Fruit fly (Drosophila melanogaster) whole organism, embryonic: Measurements from ENCODE around the gene CG6005.

Experiments
- Atf6 ChIP-seq: fragments of 200-800 bp; sonication (Bioruptor generic); IDR thresholded peaks from 2 replicates; pipeline ENCODE4 v1.3.6; 2022; ENCODE audit warnings: missing biosample characterization, missing genetic modification characterization
- Bdp1 ChIP-seq: fragments of 200-800 bp; sonication (Bioruptor generic); optimal IDR thresholded peaks from 3 replicates; lab custom pipeline; 2016; ENCODE audit warnings: missing biosample characterization, missing genetic modification characterization
- CG10366 ChIP-seq: fragments of 200-800 bp; sonication (Bioruptor generic); IDR thresholded peaks from 2 replicates; pipeline ENCODE4 v1.3.6; 2022; ENCODE audit warnings: missing biosample characterization, missing genetic modification characterization
- CG10543 ChIP-seq: fragments of 200-800 bp; sonication (Bioruptor generic); optimal IDR thresholded peaks from 3 replicates; lab custom pipeline; 2017; ENCODE audit warnings: missing biosample characterization, mild to moderate bottlenecking, missing genetic modification characterization, moderate library complexity
- CG10654 ChIP-seq: fragments of 200-800 bp; sonication (Bioruptor generic); optimal IDR thresholded peaks from 2 replicates; lab custom pipeline; 2016; ENCODE audit warnings: missing biosample characterization, missing genetic modification characterization
- CG10979 ChIP-seq: fragments of 200-800 bp; sonication (Bioruptor generic); optimal IDR thresholded peaks from 2 replicates; lab custom pipeline; 2018; ENCODE audit warnings: missing biosample characterization, mild to moderate bottlenecking, missing genetic modification characterization, moderate library complexity
- CG11085 ChIP-seq: fragments of 200-800 bp; sonication (Bioruptor generic); IDR thresholded peaks from 2 replicates; pipeline ENCODE4 v1.3.6; 2022; ENCODE audit warnings: missing biosample characterization, missing genetic modification characterization
- CG11695 ChIP-seq: fragments of 200-800 bp; sonication (Bioruptor generic); IDR thresholded peaks from 3 replicates; pipeline ENCODE4 v1.3.6; 2022; ENCODE audit warnings: missing biosample characterization, missing genetic modification characterization
- CG13894 ChIP-seq: fragments of 200-800 bp; sonication (Bioruptor generic); optimal IDR thresholded peaks from 3 replicates; lab custom pipeline; 2018; ENCODE audit warnings: missing biosample characterization, mild to moderate bottlenecking, missing genetic modification characterization, moderate library complexity
- CG14050 ChIP-seq: fragments of 200-800 bp; sonication (Bioruptor generic); IDR thresholded peaks from 3 replicates; pipeline ENCODE4 v1.3.6; 2022; ENCODE audit warnings: missing biosample characterization, missing genetic modification characterization
- CG14860 ChIP-seq: fragments of 200-800 bp; sonication (Bioruptor generic); IDR thresholded peaks from 3 replicates; pipeline ENCODE4 v1.3.6; 2022; ENCODE audit warnings: missing biosample characterization, missing genetic modification characterization; ENCODE audit not compliant: partially characterized antibody
- CG16815 ChIP-seq: fragments of 200-800 bp; sonication (Bioruptor generic); optimal IDR thresholded peaks from 3 replicates; lab custom pipeline; 2017; ENCODE audit warnings: missing biosample characterization, mild to moderate bottlenecking, missing genetic modification characterization
- CG17361 ChIP-seq: fragments of 200-800 bp; sonication (Bioruptor generic); IDR thresholded peaks from 3 replicates; pipeline ENCODE4 v1.3.6; 2022; ENCODE audit warnings: missing biosample characterization, missing genetic modification characterization
- CG18599 ChIP-seq: fragments of 200-800 bp; sonication (Bioruptor generic); optimal IDR thresholded peaks from 3 replicates; lab custom pipeline; 2017; ENCODE audit warnings: missing biosample characterization, missing genetic modification characterization, mild to moderate bottlenecking, moderate library complexity, missing genetic modification reagents
- CG18764 ChIP-seq: fragments of 200-800 bp; sonication (Bioruptor generic); optimal IDR thresholded peaks from 3 replicates; lab custom pipeline; 2016; ENCODE audit warnings: missing biosample characterization, missing genetic modification characterization
- CG2129 ChIP-seq: fragments of 200-800 bp; sonication (Bioruptor generic); IDR thresholded peaks from 2 replicates; pipeline ENCODE4 v1.3.6; 2022; ENCODE audit warnings: missing biosample characterization, missing genetic modification characterization; ENCODE audit not compliant: partially characterized antibody
- CG34422 ChIP-seq: fragments of 200-800 bp; sonication (Bioruptor generic); IDR thresholded peaks from 3 replicates; pipeline ENCODE4 v1.3.6; 2022; ENCODE audit warnings: missing biosample characterization, missing genetic modification characterization
- CG43689 ChIP-seq: fragments of 200-800 bp; sonication (Bioruptor generic); IDR thresholded peaks from 2 replicates; pipeline ENCODE4 v1.3.6; 2022; ENCODE audit warnings: missing biosample characterization, missing genetic modification characterization
- CG5245 ChIP-seq: fragments of 200-800 bp; sonication (Bioruptor generic); optimal IDR thresholded peaks from 3 replicates; lab custom pipeline; 2016; ENCODE audit warnings: missing biosample characterization, missing genetic modification characterization
- CG6813 ChIP-seq: fragments of 200-800 bp; sonication (Bioruptor generic); optimal IDR thresholded peaks from 2 replicates; lab custom pipeline; 2017; ENCODE audit warnings: missing biosample characterization, missing genetic modification characterization, mild to moderate bottlenecking, moderate library complexity, missing genetic modification reagents
- CG7372 ChIP-seq: fragments of 200-800 bp; sonication (Bioruptor generic); IDR thresholded peaks from 2 replicates; pipeline ENCODE4 v1.3.6; 2022; ENCODE audit warnings: missing biosample characterization, missing genetic modification characterization
- CG7928 ChIP-seq: fragments of 200-800 bp; sonication (Bioruptor generic); optimal IDR thresholded peaks from 2 replicates; lab custom pipeline; 2017; ENCODE audit warnings: missing biosample characterization, mild to moderate bottlenecking, missing genetic modification characterization
- CG7963 ChIP-seq: fragments of 200-800 bp; sonication (Bioruptor generic); IDR thresholded peaks from 3 replicates; pipeline ENCODE4 v1.3.6; 2022; ENCODE audit warnings: missing biosample characterization, missing genetic modification characterization; ENCODE audit not compliant: partially characterized antibody
- CG8388 ChIP-seq: fragments of 200-800 bp; sonication (Bioruptor generic); optimal IDR thresholded peaks from 2 replicates; lab custom pipeline; 2019; ENCODE audit warnings: missing biosample characterization, mild to moderate bottlenecking, missing genetic modification characterization, moderate library complexity
- CG8765 ChIP-seq: fragments of 200-800 bp; sonication (Bioruptor generic); IDR thresholded peaks from 2 replicates; pipeline ENCODE4 v1.3.6; 2022; ENCODE audit warnings: missing biosample characterization, missing genetic modification characterization
- CkIIα-i1 ChIP-seq: fragments of 200-800 bp; sonication (Bioruptor generic); IDR thresholded peaks from 2 replicates; pipeline ENCODE4 v1.3.6; 2022; ENCODE audit warnings: missing biosample characterization, missing genetic modification characterization
- D19B ChIP-seq: fragments of 200-800 bp; sonication (Bioruptor generic); optimal IDR thresholded peaks from 2 replicates; lab custom pipeline; 2017; ENCODE audit warnings: missing biosample characterization, mild to moderate bottlenecking, missing genetic modification characterization
- Dp ChIP-seq: fragments of 200-800 bp; sonication (Bioruptor generic); optimal IDR thresholded peaks from 2 replicates; lab custom pipeline; 2018; ENCODE audit warnings: missing biosample characterization, mild to moderate bottlenecking, missing genetic modification characterization, moderate library complexity
- Hr78 ChIP-seq, 2 experiments: fragments of 200-800 bp in 1 of 2; fragments of >200 bp in 1 of 2; sonication (Bioruptor generic) in 1 of 2; optimal IDR thresholded peaks; 2 replicates each; lab custom pipeline; 2017 to 2019; ENCODE audit warnings: missing biosample characterization in 2 of 2, missing genetic modification characterization in 2 of 2, mild to moderate bottlenecking in 1 of 2, moderate library complexity in 1 of 2
- Nf-YA ChIP-seq: fragments of 200-800 bp; sonication (Bioruptor generic); IDR thresholded peaks from 2 replicates; pipeline ENCODE4 v1.3.6; 2022; ENCODE audit warnings: missing biosample characterization, missing genetic modification characterization
- NfI ChIP-seq: fragments of 200-800 bp; sonication (Bioruptor generic); optimal IDR thresholded peaks from 3 replicates; lab custom pipeline; 2018; ENCODE audit warnings: missing biosample characterization, mild to moderate bottlenecking, missing genetic modification characterization, moderate library complexity
- Optix ChIP-seq: fragments of 200-800 bp; sonication (Bioruptor generic); IDR thresholded peaks from 3 replicates; pipeline ENCODE4 v1.3.6; 2022; ENCODE audit warnings: missing biosample characterization, missing genetic modification characterization
- Poxn ChIP-seq: fragments of 200-800 bp; sonication (Bioruptor generic); IDR thresholded peaks from 2 replicates; pipeline ENCODE4 v1.3.6; 2022; ENCODE audit warnings: missing biosample characterization, missing genetic modification characterization
- Scr ChIP-seq: fragments of 200-800 bp; sonication (Bioruptor generic); IDR thresholded peaks from 2 replicates; pipeline ENCODE4 v1.3.6; 2022; ENCODE audit warnings: missing biosample characterization, missing genetic modification characterization; ENCODE audit not compliant: partially characterized antibody
- Vsx1 ChIP-seq: fragments of 200-800 bp; sonication (Bioruptor generic); optimal IDR thresholded peaks from 2 replicates; lab custom pipeline; 2017; ENCODE audit warnings: missing biosample characterization, mild to moderate bottlenecking, missing genetic modification characterization, missing genetic modification reagents
- bbx ChIP-seq: fragments of 200-800 bp; sonication (Bioruptor generic); IDR thresholded peaks from 2 replicates; pipeline ENCODE4 v1.3.6; 2022; ENCODE audit warnings: missing biosample characterization, missing genetic modification characterization; ENCODE audit not compliant: partially characterized antibody
- caup ChIP-seq: fragments of 200-800 bp; sonication (Bioruptor generic); optimal IDR thresholded peaks from 3 replicates; lab custom pipeline; 2017; ENCODE audit warnings: missing biosample characterization, mild to moderate bottlenecking, missing genetic modification characterization, moderate library complexity; ENCODE audit not compliant: severe bottlenecking
- disco-r ChIP-seq: fragments of 200-800 bp; sonication (Bioruptor generic); optimal IDR thresholded peaks from 2 replicates; lab custom pipeline; 2016; ENCODE audit warnings: missing biosample characterization, missing genetic modification characterization
- dmrt11E ChIP-seq: fragments of 200-800 bp; sonication (Bioruptor generic); optimal IDR thresholded peaks from 3 replicates; lab custom pipeline; 2018; ENCODE audit warnings: missing biosample characterization, mild to moderate bottlenecking, missing genetic modification characterization, moderate library complexity
- eve ChIP-seq, 2 experiments: fragments of >200 bp; optimal IDR thresholded peaks; 2 replicates each; lab custom pipeline; 2017; ENCODE audit warnings: missing biosample characterization in 2 of 2, missing genetic modification characterization in 2 of 2
- fd102C ChIP-seq: fragments of 200-800 bp; sonication (Bioruptor generic); optimal IDR thresholded peaks from 2 replicates; lab custom pipeline; 2018; ENCODE audit warnings: missing biosample characterization, mild to moderate bottlenecking, missing genetic modification characterization, moderate library complexity
- fd96Cb ChIP-seq: fragments of 200-800 bp; sonication (Bioruptor generic); optimal IDR thresholded peaks from 2 replicates; lab custom pipeline; 2018; ENCODE audit warnings: missing biosample characterization, mild to moderate bottlenecking, missing genetic modification characterization, moderate library complexity
- ftz-f1 ChIP-seq: fragments of 200-800 bp; sonication (Bioruptor generic); optimal IDR thresholded peaks from 2 replicates; lab custom pipeline; 2016; ENCODE audit warnings: missing biosample characterization, missing genetic modification characterization
- nau ChIP-seq: fragments of 200-800 bp; sonication (Bioruptor generic); optimal IDR thresholded peaks from 3 replicates; lab custom pipeline; 2017; ENCODE audit warnings: missing biosample characterization, mild to moderate bottlenecking, missing genetic modification characterization, missing genetic modification reagents
- peb ChIP-seq: fragments of 200-800 bp; sonication (Bioruptor generic); IDR thresholded peaks from 2 replicates; pipeline ENCODE4 v1.3.6; 2022; ENCODE audit warnings: missing biosample characterization, missing genetic modification characterization
- pho ChIP-seq: fragments of 200-800 bp; sonication (Bioruptor generic); optimal IDR thresholded peaks from 2 replicates; lab custom pipeline; 2016; ENCODE audit warnings: missing biosample characterization, missing genetic modification characterization
- row ChIP-seq: fragments of 200-800 bp; sonication (Bioruptor generic); IDR thresholded peaks from 3 replicates; pipeline ENCODE4 v1.3.6; 2022; ENCODE audit warnings: missing biosample characterization, missing genetic modification characterization
- sr ChIP-seq: fragments of 200-800 bp; sonication (Bioruptor generic); IDR thresholded peaks from 3 replicates; pipeline ENCODE4 v1.3.6; 2022; ENCODE audit warnings: missing biosample characterization, missing genetic modification characterization
- zen ChIP-seq: fragments of 200-800 bp; sonication (Bioruptor generic); optimal IDR thresholded peaks from 3 replicates; lab custom pipeline; 2018; ENCODE audit warnings: missing biosample characterization, mild to moderate bottlenecking, missing genetic modification characterization, moderate library complexity

The CG6005 gene

DNA sequence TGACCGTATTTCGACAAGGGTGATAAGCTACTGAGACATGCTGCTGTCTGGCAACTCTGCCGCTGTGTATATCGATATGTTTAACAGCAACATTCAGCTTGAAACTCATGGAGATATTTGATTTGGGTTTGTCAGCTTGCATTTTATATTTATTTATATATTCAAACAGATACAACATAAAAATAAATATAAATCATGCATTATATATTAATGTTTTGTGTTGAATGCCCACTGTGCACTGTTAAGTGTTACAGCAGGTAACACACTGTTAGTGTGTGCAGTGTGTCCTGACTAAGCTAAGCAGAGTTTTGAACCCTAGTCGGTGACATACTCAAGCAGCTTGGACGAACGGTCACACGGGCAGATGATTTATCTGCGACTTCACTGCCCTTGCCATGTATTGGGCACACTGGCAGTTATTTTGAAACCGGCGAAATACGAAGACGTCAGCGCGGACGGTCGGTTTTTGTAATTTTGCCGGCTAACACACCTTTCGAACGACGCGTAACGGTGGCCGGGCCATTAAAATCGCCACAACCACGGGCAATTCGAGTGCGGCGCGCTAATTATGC is 40.1 kb downstream of the CG6005 start, which contains the start of the genes snRNP-U1-C and gukh (continued):
- peak; percentile 66 for TF ChIP-seq CG16815 (GFP tag; lab: Kevin White, UChicago)
- TF ChIP-seq eve (GFP tag; optimal IDR thresholded peaks at IDR 0.05; lab: Kevin White, UChicago) = no peak
- TF ChIP-seq ftz-f1 = no peak
- peak; percentile 40 for TF ChIP-seq CG8765 (GFP tag; lab: Robert Waterston, UW)
- TF ChIP-seq D19B (GFP tag; lab: Kevin White, UChicago) = peak; percentile 41
- TF ChIP-seq CG8388 (GFP tag; lab: Kevin White, UChicago) = peak; percentile 76
- peak; percentile 95 for TF ChIP-seq row (GFP tag; lab: Robert Waterston, UW)
- TF ChIP-seq CG7928 (GFP tag; lab: Kevin White, UChicago) = peak; percentile 29
- peak; percentile 21; the same call in 1 of the 2 replicates for TF ChIP-seq Nf-YA (GFP tag; lab: Robert Waterston, UW)
- no peak for TF ChIP-seq fd102C
- TF ChIP-seq dmrt11E = peak; percentile 72
- TF ChIP-seq CG11695 (GFP tag; lab: Robert Waterston, UW) = peak; percentile 85
- TF ChIP-seq disco-r (GFP tag; lab: Kevin White, UChicago) = peak; percentile 53
- TF ChIP-seq CG17361 (GFP tag; lab: Robert Waterston, UW) = peak; percentile 76
- TF ChIP-seq nau = peak; percentile 35
- peak; percentile 53; the same call in 1 of the 2 replicates for TF ChIP-seq bbx (GFP tag; lab: Robert Waterston, UW)
- peak; percentile 69 for TF ChIP-seq CG10654 (GFP tag; lab: Kevin White, UChicago)
- peak; percentile 32 for TF ChIP-seq pho (GFP tag; lab: Kevin White, UChicago)
- TF ChIP-seq Atf6 (GFP tag; lab: Robert Waterston, UW) = peak; percentile 88
- peak; percentile 89 for TF ChIP-seq CG10366
- TF ChIP-seq Vsx1 (GFP tag; lab: Kevin White, UChicago) = peak; percentile 31
- peak; percentile 70 for TF ChIP-seq CG14050 (GFP tag; lab: Robert Waterston, UW)
- TF ChIP-seq NfI (GFP tag; lab: Kevin White, UChicago) = peak; percentile 89
- TF ChIP-seq CG6813 (GFP tag; lab: Kevin White, UChicago) = peak; percentile 8
- TF ChIP-seq CG2129 (GFP tag; lab: Robert Waterston, UW) = peak; percentile 70; the same call in 1 of the 2 replicates
- TF ChIP-seq CG10543 = peak; percentile 71
- TF ChIP-seq sr = no peak; the same call in 1 of the 3 replicates
- peak; percentile 35 for TF ChIP-seq Poxn (GFP tag; lab: Robert Waterston, UW)
- TF ChIP-seq Bdp1 (GFP tag; lab: Kevin White, UChicago) = no peak
- TF ChIP-seq Optix = peak; percentile 86
- TF ChIP-seq CG14860 (GFP tag; lab: Robert Waterston, UW) = 0 out of 3 replicates have a peak, but pooled peaks have one; percentile 32
- TF ChIP-seq fd96Cb (tag; lab: Kevin White, UChicago) = peak; percentile 57
- TF ChIP-seq peb (GFP tag; lab: Robert Waterston, UW) = peak; percentile 40
- peak; percentile 77 for TF ChIP-seq Scr (GFP tag; lab: Robert Waterston, UW)
- peak; percentile 85 for TF ChIP-seq CG18599
- TF ChIP-seq CG18764 (GFP tag; lab: Kevin White, UChicago) = peak; percentile 56
- peak; percentile 88 for TF ChIP-seq CG7372
- peak; percentile 74 for TF ChIP-seq caup (GFP tag; lab: Kevin White, UChicago)
- peak; percentile 95 for TF ChIP-seq CG34422 (GFP tag; lab: Robert Waterston, UW)
- peak; percentile 65 for TF ChIP-seq CG10979 (tag; lab: Kevin White, UChicago)
- no peak for TF ChIP-seq CkIIα-i1 (GFP tag; lab: Robert Waterston, UW)
- peak; percentile 84 for TF ChIP-seq CG13894 (tag; lab: Kevin White, UChicago)
- peak; percentile 60 for TF ChIP-seq CG5245
- TF ChIP-seq Hr78 (GFP tag; optimal IDR thresholded peaks at IDR 0.05; lab: Kevin White, UChicago) = no peak
- TF ChIP-seq CG43689 = peak; percentile 73; the same call in 1 of the 2 replicates
- TF ChIP-seq zen (tag; lab: Kevin White, UChicago) = peak; percentile 67
- TF ChIP-seq CG7963 (GFP tag; lab: Robert Waterston, UW) = no peak
- TF ChIP-seq CG11085 (GFP tag; lab: Robert Waterston, UW) = peak; percentile 84
- peak; percentile 66 for TF ChIP-seq Dp (GFP tag; lab: Kevin White, UChicago)
